In genomic region chr3L:12078551-12079318, dm6 we compare ENCODE assay signal across 1 fruit fly cellular context.
TF ChIP-seq lines count a peak whose summit lies in the region.

No protein-coding gene starts in this region.

TF ChIP-seq in whole organism, embryonic, 481 proteins besides CTCF, POLR2A, EP300 and RAD21 (continued from another document and continues in another):
- TF ChIP-seq Gug (GFP tag; IDR thresholded peaks at IDR 0.05; lab: Robert Waterston, UW): no peak
- TF ChIP-seq seq (GFP tag; IDR thresholded peaks at IDR 0.05; lab: Robert Waterston, UW): no peak
- peak; percentile 2 for TF ChIP-seq CG12104 (GFP tag; optimal IDR thresholded peaks at IDR 0.05; lab: Kevin White, UChicago)
- no peak for TF ChIP-seq Ets97D (GFP tag; optimal IDR thresholded peaks at IDR 0.05; lab: Kevin White, UChicago)
- TF ChIP-seq salm (tag; optimal IDR thresholded peaks at IDR 0.05; lab: Kevin White, UChicago): peak; percentile 10
- no peak for TF ChIP-seq CG16815 (GFP tag; optimal IDR thresholded peaks at IDR 0.05; lab: Kevin White, UChicago)
- TF ChIP-seq CG13424 (tag; optimal IDR thresholded peaks at IDR 0.05; lab: Kevin White, UChicago): peak; percentile 27
- no peak for TF ChIP-seq NC2β (GFP tag; optimal IDR thresholded peaks at IDR 0.05; lab: Kevin White, UChicago)
- TF ChIP-seq sug (tag; optimal IDR thresholded peaks at IDR 0.05; lab: Kevin White, UChicago): peak; percentile 6
- peak; percentile 31 for TF ChIP-seq Side (GFP tag; optimal IDR thresholded peaks at IDR 0.05; lab: Kevin White, UChicago)
- TF ChIP-seq PHDP (tag; optimal IDR thresholded peaks at IDR 0.05; lab: Kevin White, UChicago): peak; percentile 13
- no peak for TF ChIP-seq Dek (tag; optimal IDR thresholded peaks at IDR 0.05; lab: Kevin White, UChicago)
- TF ChIP-seq E2f1 (GFP tag; IDR thresholded peaks at IDR 0.05; lab: Robert Waterston, UW): no peak
- TF ChIP-seq mam (GFP tag; optimal IDR thresholded peaks at IDR 0.05; lab: Kevin White, UChicago): no peak
- peak; percentile 14 for TF ChIP-seq Med (GFP tag; lab: Kevin White, UChicago)
- no peak for TF ChIP-seq NfI (GFP tag; optimal IDR thresholded peaks at IDR 0.05; lab: Kevin White, UChicago)
- peak; percentile 50 for TF ChIP-seq CG2678 (tag; optimal IDR thresholded peaks at IDR 0.05; lab: Kevin White, UChicago)
- TF ChIP-seq jigr1 (GFP tag; IDR thresholded peaks at IDR 0.05; lab: Robert Waterston, UW): no peak
- TF ChIP-seq stwl (tag; optimal IDR thresholded peaks at IDR 0.05; lab: Kevin White, UChicago): no peak
- no peak for TF ChIP-seq dati (GFP tag; IDR thresholded peaks at IDR 0.05; lab: Robert Waterston, UW)
- TF ChIP-seq sna (GFP tag; IDR thresholded peaks at IDR 0.05; lab: Robert Waterston, UW; ENCODE audit: partially characterized antibody): no peak
- TF ChIP-seq cad (GFP tag; optimal IDR thresholded peaks at IDR 0.05; lab: Kevin White, UChicago): no peak
- no peak for TF ChIP-seq unc-4 (GFP tag; IDR thresholded peaks at IDR 0.05; lab: Robert Waterston, UW; ENCODE audit: partially characterized antibody)
- TF ChIP-seq zen (tag; optimal IDR thresholded peaks at IDR 0.05; lab: Kevin White, UChicago): no peak
- no peak for TF ChIP-seq al (GFP tag; IDR thresholded peaks at IDR 0.05; lab: Robert Waterston, UW)
- no peak for TF ChIP-seq CG8388 (GFP tag; optimal IDR thresholded peaks at IDR 0.05; lab: Kevin White, UChicago)
- no peak for TF ChIP-seq CG11247 (GFP tag; IDR thresholded peaks at IDR 0.05; lab: Robert Waterston, UW)
- TF ChIP-seq twi (tag; optimal IDR thresholded peaks at IDR 0.05; lab: Kevin White, UChicago): peak; percentile 64
- peak; percentile 41 for TF ChIP-seq Sox100B (GFP tag; optimal IDR thresholded peaks at IDR 0.05; lab: Kevin White, UChicago)
- TF ChIP-seq CG18764 (GFP tag; optimal IDR thresholded peaks at IDR 0.05; lab: Kevin White, UChicago): no peak
- no peak for TF ChIP-seq NFAT (GFP tag; IDR thresholded peaks at IDR 0.05; lab: Robert Waterston, UW)
- TF ChIP-seq ftz-f1 (GFP tag; optimal IDR thresholded peaks at IDR 0.05; lab: Kevin White, UChicago): no peak
- peak; percentile 37 for TF ChIP-seq CG17385 (GFP tag; optimal IDR thresholded peaks at IDR 0.05; lab: Kevin White, UChicago)
- TF ChIP-seq lab (GFP tag; optimal IDR thresholded peaks at IDR 0.05; lab: Kevin White, UChicago): peak; percentile 38
- TF ChIP-seq Elba2 (GFP tag; optimal IDR thresholded peaks at IDR 0.05; lab: Kevin White, UChicago): no peak
- no peak for TF ChIP-seq HLH54F (GFP tag; optimal IDR thresholded peaks at IDR 0.05; lab: Kevin White, UChicago)
- TF ChIP-seq CG18011 (GFP tag; optimal IDR thresholded peaks at IDR 0.05; lab: Kevin White, UChicago): no peak
- no peak for TF ChIP-seq abd-A (tag; optimal IDR thresholded peaks at IDR 0.05; lab: Kevin White, UChicago)
- TF ChIP-seq sens-2 (GFP tag; IDR thresholded peaks at IDR 0.05; lab: Robert Waterston, UW): no peak
- no peak for TF ChIP-seq fru (optimal IDR thresholded peaks at IDR 0.05; lab: Kevin White, UChicago)
- peak; percentile 41 for TF ChIP-seq CG15269 (tag; optimal IDR thresholded peaks at IDR 0.05; lab: Kevin White, UChicago)
- peak; percentile 61 for TF ChIP-seq odd (GFP tag; optimal IDR thresholded peaks at IDR 0.05; lab: Kevin White, UChicago)
- no peak for TF ChIP-seq CHES-1-like (GFP tag; optimal IDR thresholded peaks at IDR 0.05; lab: Kevin White, UChicago)
- TF ChIP-seq CG9609 (GFP tag; optimal IDR thresholded peaks at IDR 0.05; lab: Kevin White, UChicago): no peak
- 0 out of 3 replicates have a peak, but pooled peaks have one; percentile 11 for TF ChIP-seq otp (GFP tag; IDR thresholded peaks at IDR 0.05; lab: Robert Waterston, UW)
- 0 out of 4 replicates have a peak, but pooled peaks have one; percentile 10 for TF ChIP-seq chinmo (GFP tag; IDR thresholded peaks at IDR 0.05; lab: Robert Waterston, UW; ENCODE audit: partially characterized antibody)
- TF ChIP-seq CG9932 (GFP tag; IDR thresholded peaks at IDR 0.05; lab: Robert Waterston, UW): no peak
- TF ChIP-seq CG16863 (GFP tag; optimal IDR thresholded peaks at IDR 0.05; lab: Kevin White, UChicago): no peak
- peak; percentile 33 for TF ChIP-seq CG13894 (tag; optimal IDR thresholded peaks at IDR 0.05; lab: Kevin White, UChicago)
- TF ChIP-seq Dad (GFP tag; optimal IDR thresholded peaks at IDR 0.05; lab: Kevin White, UChicago): no peak
- TF ChIP-seq toy (GFP tag; IDR thresholded peaks at IDR 0.05; lab: Robert Waterston, UW): no peak
- no peak for TF ChIP-seq CG17328 (GFP tag; IDR thresholded peaks at IDR 0.05; lab: Robert Waterston, UW)
- TF ChIP-seq wor (GFP tag; IDR thresholded peaks at IDR 0.05; lab: Robert Waterston, UW): no peak
- TF ChIP-seq HLHmδ (GFP tag; optimal IDR thresholded peaks at IDR 0.05; lab: Kevin White, UChicago): peak; percentile 75
- no peak for TF ChIP-seq CoRest (tag; optimal IDR thresholded peaks at IDR 0.05; lab: Kevin White, UChicago)
- TF ChIP-seq CG10274 (GFP tag; optimal IDR thresholded peaks at IDR 0.05; lab: Kevin White, UChicago): no peak
- TF ChIP-seq sima (GFP tag; optimal IDR thresholded peaks at IDR 0.05; lab: Kevin White, UChicago): no peak
- TF ChIP-seq Rx (GFP tag; IDR thresholded peaks at IDR 0.05; lab: Robert Waterston, UW): no peak
- TF ChIP-seq az2 (GFP tag; optimal IDR thresholded peaks at IDR 0.05; lab: Kevin White, UChicago): no peak
- TF ChIP-seq Gsc (GFP tag; IDR thresholded peaks at IDR 0.05; lab: Robert Waterston, UW): no peak
- no peak for TF ChIP-seq nerfin-2 (GFP tag; IDR thresholded peaks at IDR 0.05; lab: Robert Waterston, UW; ENCODE audit: partially characterized antibody)
- TF ChIP-seq D (optimal IDR thresholded peaks at IDR 0.05; lab: Kevin White, UChicago): no peak
- peak; percentile 27 for TF ChIP-seq D (GFP tag; optimal IDR thresholded peaks at IDR 0.05; lab: Kevin White, UChicago)
- peak; percentile 15; the same call in 1 of the 2 replicates for TF ChIP-seq E2f2 (GFP tag; IDR thresholded peaks at IDR 0.05; lab: Robert Waterston, UW)
- no peak for TF ChIP-seq lmd (GFP tag; IDR thresholded peaks at IDR 0.05; lab: Robert Waterston, UW)
- no peak for TF ChIP-seq CG11696 (GFP tag; IDR thresholded peaks at IDR 0.05; lab: Robert Waterston, UW)
- TF ChIP-seq trem (tag; optimal IDR thresholded peaks at IDR 0.05; lab: Kevin White, UChicago): no peak
- no peak for TF ChIP-seq Spps (tag; optimal IDR thresholded peaks at IDR 0.05; lab: Kevin White, UChicago)
- no peak for TF ChIP-seq Sry-δ (GFP tag; optimal IDR thresholded peaks at IDR 0.05; lab: Kevin White, UChicago)
- TF ChIP-seq Jarid2 (GFP tag; optimal IDR thresholded peaks at IDR 0.05; lab: Kevin White, UChicago): peak; percentile 34
- TF ChIP-seq Xrp1 (GFP tag; IDR thresholded peaks at IDR 0.05; lab: Robert Waterston, UW): peak; percentile 32; the same call in 1 of the 2 replicates
- TF ChIP-seq CG6854 (GFP tag; optimal IDR thresholded peaks at IDR 0.05; lab: Kevin White, UChicago): peak; percentile 25
- no peak for TF ChIP-seq CG6654 (GFP tag; optimal IDR thresholded peaks at IDR 0.05; lab: Kevin White, UChicago)
- TF ChIP-seq prd (optimal IDR thresholded peaks at IDR 0.05; lab: Kevin White, UChicago): no peak
- TF ChIP-seq prd (GFP tag; IDR thresholded peaks at IDR 0.05; lab: Robert Waterston, UW): 0 out of 3 replicates have a peak, but pooled peaks have one; percentile 24
- TF ChIP-seq CG31388 (GFP tag; optimal IDR thresholded peaks at IDR 0.05; lab: Kevin White, UChicago): no peak
- TF ChIP-seq run (tag; optimal IDR thresholded peaks at IDR 0.05; lab: Kevin White, UChicago): no peak
- peak; percentile 16 for TF ChIP-seq CG11504 (tag; optimal IDR thresholded peaks at IDR 0.05; lab: Kevin White, UChicago)
- peak; percentile 16 for TF ChIP-seq CG1603 (tag; optimal IDR thresholded peaks at IDR 0.05; lab: Kevin White, UChicago)
- TF ChIP-seq Atf-2 (GFP tag; optimal IDR thresholded peaks at IDR 0.05; lab: Kevin White, UChicago): peak; percentile 23
- TF ChIP-seq CG2129 (GFP tag; IDR thresholded peaks at IDR 0.05; lab: Robert Waterston, UW; ENCODE audit: partially characterized antibody): no peak
- no peak for TF ChIP-seq Chrac-16 (GFP tag; optimal IDR thresholded peaks at IDR 0.05; lab: Kevin White, UChicago)
- TF ChIP-seq CG9876 (GFP tag; optimal IDR thresholded peaks at IDR 0.05; lab: Kevin White, UChicago): no peak
- peak; percentile 42 for TF ChIP-seq wek (GFP tag; optimal IDR thresholded peaks at IDR 0.05; lab: Kevin White, UChicago)
- no peak for TF ChIP-seq Nf-YA (GFP tag; IDR thresholded peaks at IDR 0.05; lab: Robert Waterston, UW)
- TF ChIP-seq CG3995 (GFP tag; optimal IDR thresholded peaks at IDR 0.05; lab: Kevin White, UChicago): no peak
- no peak for TF ChIP-seq Six4 (GFP tag; optimal IDR thresholded peaks at IDR 0.05; lab: Kevin White, UChicago)
- TF ChIP-seq CG30403 (GFP tag; optimal IDR thresholded peaks at IDR 0.05; lab: Kevin White, UChicago): no peak
- TF ChIP-seq her (GFP tag; optimal IDR thresholded peaks at IDR 0.05; lab: Kevin White, UChicago): no peak
- TF ChIP-seq ind (GFP tag; optimal IDR thresholded peaks at IDR 0.05; lab: Kevin White, UChicago): no peak
- no peak for TF ChIP-seq p53 (GFP tag; optimal IDR thresholded peaks at IDR 0.05; lab: Kevin White, UChicago)
- TF ChIP-seq CG5180 (GFP tag; optimal IDR thresholded peaks at IDR 0.05; lab: Kevin White, UChicago): peak; percentile 2
- peak; percentile 23 for TF ChIP-seq CG15514 (GFP tag; optimal IDR thresholded peaks at IDR 0.05; lab: Kevin White, UChicago)
- TF ChIP-seq Hr39 (optimal IDR thresholded peaks at IDR 0.05; lab: Kevin White, UChicago): no peak
- peak; percentile 11 for TF ChIP-seq CG17829 (tag; optimal IDR thresholded peaks at IDR 0.05; lab: Kevin White, UChicago)
- TF ChIP-seq CG13123 (GFP tag; optimal IDR thresholded peaks at IDR 0.05; lab: Kevin White, UChicago): no peak
- peak; percentile 69 for TF ChIP-seq CG33557 (GFP tag; optimal IDR thresholded peaks at IDR 0.05; lab: Kevin White, UChicago)
- no peak for TF ChIP-seq hkb (optimal IDR thresholded peaks at IDR 0.05; lab: Kevin White, UChicago)
- no peak for TF ChIP-seq hkb (GFP tag; IDR thresholded peaks at IDR 0.05; lab: Robert Waterston, UW)
- TF ChIP-seq mirr (GFP tag; optimal IDR thresholded peaks at IDR 0.05; lab: Kevin White, UChicago): peak; percentile 69
- peak; percentile 41; the same call in 2 of the 3 replicates for TF ChIP-seq ci (GFP tag; IDR thresholded peaks at IDR 0.05; lab: Robert Waterston, UW)
- TF ChIP-seq insv (GFP tag; optimal IDR thresholded peaks at IDR 0.05; lab: Kevin White, UChicago): no peak
- TF ChIP-seq HLH3B (GFP tag; IDR thresholded peaks at IDR 0.05; lab: Robert Waterston, UW): no peak
- no peak for TF ChIP-seq zf30C (GFP tag; optimal IDR thresholded peaks at IDR 0.05; lab: Kevin White, UChicago)
- TF ChIP-seq CG3847 (GFP tag; IDR thresholded peaks at IDR 0.05; lab: Robert Waterston, UW): no peak
- no peak for TF ChIP-seq gsb-n (tag; optimal IDR thresholded peaks at IDR 0.05; lab: Kevin White, UChicago)
- TF ChIP-seq CG8765 (GFP tag; IDR thresholded peaks at IDR 0.05; lab: Robert Waterston, UW): no peak
- TF ChIP-seq CG17802 (tag; optimal IDR thresholded peaks at IDR 0.05; lab: Kevin White, UChicago): no peak
- TF ChIP-seq Dbx (GFP tag; IDR thresholded peaks at IDR 0.05; lab: Robert Waterston, UW): no peak
- no peak for TF ChIP-seq CG1832 (GFP tag; optimal IDR thresholded peaks at IDR 0.05; lab: Kevin White, UChicago)
- no peak for TF ChIP-seq Dp (GFP tag; optimal IDR thresholded peaks at IDR 0.05; lab: Kevin White, UChicago)
- no peak for TF ChIP-seq luna (GFP tag; optimal IDR thresholded peaks at IDR 0.05; lab: Kevin White, UChicago)
- no peak for TF ChIP-seq ac (GFP tag; optimal IDR thresholded peaks at IDR 0.05; lab: Kevin White, UChicago)
- TF ChIP-seq Tbp (GFP tag; optimal IDR thresholded peaks at IDR 0.05; lab: Kevin White, UChicago): no peak
- no peak for TF ChIP-seq CG10654 (GFP tag; optimal IDR thresholded peaks at IDR 0.05; lab: Kevin White, UChicago)
- TF ChIP-seq CG10543 (GFP tag; optimal IDR thresholded peaks at IDR 0.05; lab: Kevin White, UChicago): peak; percentile 68
- TF ChIP-seq Sin3A (optimal IDR thresholded peaks at IDR 0.05; lab: Kevin White, UChicago): no peak
- peak; percentile 23 for TF ChIP-seq nom (GFP tag; optimal IDR thresholded peaks at IDR 0.05; lab: Kevin White, UChicago)
- TF ChIP-seq CG3726 (GFP tag; IDR thresholded peaks at IDR 0.05; lab: Robert Waterston, UW): no peak
- TF ChIP-seq CG33213 (GFP tag; optimal IDR thresholded peaks at IDR 0.05; lab: Kevin White, UChicago): no peak
- TF ChIP-seq CG2199 (GFP tag; IDR thresholded peaks at IDR 0.05; lab: Robert Waterston, UW): peak; percentile 88; the same call in 2 of the 3 replicates
- TF ChIP-seq MTF-1 (GFP tag; optimal IDR thresholded peaks at IDR 0.05; lab: Kevin White, UChicago; ENCODE audit: borderline replicate concordance): no peak
- no peak for TF ChIP-seq Hand (GFP tag; optimal IDR thresholded peaks at IDR 0.05; lab: Kevin White, UChicago)
- TF ChIP-seq ase (GFP tag; IDR thresholded peaks at IDR 0.05; lab: Robert Waterston, UW): no peak
- TF ChIP-seq Bdp1 (GFP tag; optimal IDR thresholded peaks at IDR 0.05; lab: Kevin White, UChicago): no peak
- TF ChIP-seq CG3281 (GFP tag; optimal IDR thresholded peaks at IDR 0.05; lab: Kevin White, UChicago): peak; percentile 9
- no peak for TF ChIP-seq bigmax (GFP tag; optimal IDR thresholded peaks at IDR 0.05; lab: Kevin White, UChicago)
- no peak for TF ChIP-seq CG8290 (GFP tag; optimal IDR thresholded peaks at IDR 0.05; lab: Kevin White, UChicago)
- TF ChIP-seq CG8290 (tag; optimal IDR thresholded peaks at IDR 0.05; lab: Kevin White, UChicago): peak in 1 of 2 experiments; percentile 3
- TF ChIP-seq Fer3 (tag; optimal IDR thresholded peaks at IDR 0.05; lab: Kevin White, UChicago): peak; percentile 33
- peak; percentile 32 for TF ChIP-seq CG10209 (GFP tag; optimal IDR thresholded peaks at IDR 0.05; lab: Kevin White, UChicago)
- TF ChIP-seq Max (GFP tag; optimal IDR thresholded peaks at IDR 0.05; lab: Kevin White, UChicago): no peak
- no peak for TF ChIP-seq CG4360 (GFP tag; IDR thresholded peaks at IDR 0.05; lab: Robert Waterston, UW)
- TF ChIP-seq Pdp1 (GFP tag; optimal IDR thresholded peaks at IDR 0.05; lab: Kevin White, UChicago): peak in 1 of 2 experiments; percentile 61
- TF ChIP-seq D19B (GFP tag; optimal IDR thresholded peaks at IDR 0.05; lab: Kevin White, UChicago): no peak
- TF ChIP-seq CG7556 (GFP tag; optimal IDR thresholded peaks at IDR 0.05; lab: Kevin White, UChicago): peak; percentile 24
- no peak for TF ChIP-seq CG10959 (GFP tag; IDR thresholded peaks at IDR 0.05; lab: Robert Waterston, UW)
- TF ChIP-seq kah (GFP tag; optimal IDR thresholded peaks at IDR 0.05; lab: Kevin White, UChicago): no peak
